Fruit fly (Drosophila melanogaster): ENCODE results near the gene CG32795.

Gene CG32795

dm6 chrX:2790055-2790617, at the start of gene CG32795:
CG32795 (minus strand) TSS chrX:2790567.
- TF ChIP-seq CG6808 (GFP tag; optimal IDR thresholded peaks at IDR 0.05), result no peak
- TF ChIP-seq CG8632 (GFP tag; optimal IDR thresholded peaks at IDR 0.05), result no peak
- peak; percentile 36 for TF ChIP-seq Hr4 (GFP tag; optimal IDR thresholded peaks at IDR 0.05)
- TF ChIP-seq fd59A (GFP tag; optimal IDR thresholded peaks at IDR 0.05), result no peak
- TF ChIP-seq eg (GFP tag; IDR thresholded peaks at IDR 0.05), result peak; percentile 11; the same call in 1 of the 3 replicates
- peak; percentile 77 for TF ChIP-seq Sox14 (GFP tag; optimal IDR thresholded peaks at IDR 0.05)
- TF ChIP-seq dsx (GFP tag; optimal IDR thresholded peaks at IDR 0.05; ENCODE audit: poor library complexity, severe bottlenecking), result peak; percentile 9
- no peak for TF ChIP-seq CG6792 (GFP tag; optimal IDR thresholded peaks at IDR 0.05)
- TF ChIP-seq acj6 (GFP tag; optimal IDR thresholded peaks at IDR 0.05), result no peak
- TF ChIP-seq CG11902 (GFP tag; optimal IDR thresholded peaks at IDR 0.05), result no peak
- TF ChIP-seq ss (GFP tag; optimal IDR thresholded peaks at IDR 0.05), result no peak
- TF ChIP-seq CG8319 (GFP tag; optimal IDR thresholded peaks at IDR 0.05), result no peak
- no peak for TF ChIP-seq CG34406 (GFP tag; optimal IDR thresholded peaks at IDR 0.05)
- no peak for TF ChIP-seq CG8119 (GFP tag; IDR thresholded peaks at IDR 0.05)
- no peak for TF ChIP-seq Eip93F (GFP tag; optimal IDR thresholded peaks at IDR 0.05)
- TF ChIP-seq spab (GFP tag; optimal IDR thresholded peaks at IDR 0.05), result no peak
- TF ChIP-seq CG9139 (GFP tag; optimal IDR thresholded peaks at IDR 0.05), result no peak
- TF ChIP-seq Smox (GFP tag; optimal IDR thresholded peaks at IDR 0.05), result peak; percentile 10
- TF ChIP-seq Ets21C (GFP tag; optimal IDR thresholded peaks at IDR 0.05), result no peak
- no peak for TF ChIP-seq Met (GFP tag; optimal IDR thresholded peaks at IDR 0.05)
- peak; percentile 26 for TF ChIP-seq topi (GFP tag; optimal IDR thresholded peaks at IDR 0.05)
- TF ChIP-seq Gug (GFP tag; IDR thresholded peaks at IDR 0.05), result no peak
- TF ChIP-seq CG10631 (GFP tag; optimal IDR thresholded peaks at IDR 0.05), result peak; percentile 17
- no peak for TF ChIP-seq CG16779 (tag; optimal IDR thresholded peaks at IDR 0.05)
- peak; percentile 22 for TF ChIP-seq vri (GFP tag; optimal IDR thresholded peaks at IDR 0.05)
- TF ChIP-seq fkh (GFP tag; optimal IDR thresholded peaks at IDR 0.05), result no peak
- TF ChIP-seq Lpt (GFP tag; optimal IDR thresholded peaks at IDR 0.05), result no peak
- peak; percentile 96 for TF ChIP-seq Hr39 (GFP tag; optimal IDR thresholded peaks at IDR 0.05)
- TF ChIP-seq Eip78C (GFP tag), result peak; percentile 88
- TF ChIP-seq Sox102F (GFP tag; optimal IDR thresholded peaks at IDR 0.05), result peak; percentile 12
- no peak for TF ChIP-seq dac (GFP tag; optimal IDR thresholded peaks at IDR 0.05)
- peak; percentile 17 for TF ChIP-seq CG6276 (GFP tag; optimal IDR thresholded peaks at IDR 0.05)
- peak; percentile 12 for TF ChIP-seq esn (GFP tag; optimal IDR thresholded peaks at IDR 0.05)
- no peak for TF ChIP-seq lz (GFP tag; optimal IDR thresholded peaks at IDR 0.05)
- TF ChIP-seq CG11294 (GFP tag; IDR thresholded peaks at IDR 0.05), result no peak
- no peak for TF ChIP-seq fd85E (GFP tag; optimal IDR thresholded peaks at IDR 0.05)
- TF ChIP-seq svp (GFP tag), result peak; percentile 95
- TF ChIP-seq achi (GFP tag; optimal IDR thresholded peaks at IDR 0.05), result peak; percentile 29
- TF ChIP-seq CG11762 (GFP tag; optimal IDR thresholded peaks at IDR 0.05; ENCODE audit: insufficient read depth), result no peak
- TF ChIP-seq CG6854 (GFP tag; optimal IDR thresholded peaks at IDR 0.05), result no peak
- TF ChIP-seq CG3032 (tag; optimal IDR thresholded peaks at IDR 0.05), result no peak
- no peak for TF ChIP-seq Ets96B (tag; optimal IDR thresholded peaks at IDR 0.05)
- no peak for TF ChIP-seq CG1621 (tag; optimal IDR thresholded peaks at IDR 0.05)
- TF ChIP-seq pdm3 (GFP tag; optimal IDR thresholded peaks at IDR 0.05), result peak; percentile 33
